Fruit fly (Drosophila melanogaster) whole organism, embryonic: ENCODE data around the gene SKIP.

Source experiments
- ATbp ChIP-seq: fragments of 200-800 bp; sonication (Bioruptor generic); optimal IDR thresholded peaks from 2 replicates; lab custom pipeline; 2017; ENCODE audit warnings: missing biosample characterization, mild to moderate bottlenecking, missing genetic modification characterization, missing genetic modification reagents
- BEAF-32 ChIP-seq: fragments of 200-800 bp; sonication (Bioruptor generic); optimal IDR thresholded peaks from 3 replicates; lab custom pipeline; 2017; ENCODE audit warnings: missing biosample characterization, missing genetic modification characterization, mild to moderate bottlenecking, moderate library complexity, missing genetic modification reagents
- CG10209 ChIP-seq: fragments of 200-800 bp; sonication (Bioruptor generic); optimal IDR thresholded peaks from 3 replicates; lab custom pipeline; 2017; ENCODE audit warnings: missing biosample characterization, mild to moderate bottlenecking, missing genetic modification characterization, missing genetic modification reagents
- CG10654 ChIP-seq: fragments of 200-800 bp; sonication (Bioruptor generic); optimal IDR thresholded peaks from 2 replicates; lab custom pipeline; 2016; ENCODE audit warnings: missing biosample characterization, missing genetic modification characterization
- CG10979 ChIP-seq: fragments of 200-800 bp; sonication (Bioruptor generic); optimal IDR thresholded peaks from 2 replicates; lab custom pipeline; 2018; ENCODE audit warnings: missing biosample characterization, mild to moderate bottlenecking, missing genetic modification characterization, moderate library complexity
- CG12299 ChIP-seq: fragments of 200-800 bp; sonication (Bioruptor generic); optimal IDR thresholded peaks from 2 replicates; lab custom pipeline; 2018; ENCODE audit warnings: missing biosample characterization, mild to moderate bottlenecking, missing genetic modification characterization
- CG15011 ChIP-seq: fragments of 200-800 bp; sonication (Bioruptor generic); optimal IDR thresholded peaks from 3 replicates; lab custom pipeline; 2018; ENCODE audit warnings: missing biosample characterization, mild to moderate bottlenecking, missing genetic modification characterization
- CG18262 ChIP-seq: fragments of 200-800 bp; optimal IDR thresholded peaks from 3 replicates; lab custom pipeline; 2019; ENCODE audit warnings: missing biosample characterization, mild to moderate bottlenecking, missing genetic modification characterization, moderate library complexity
- CG18599 ChIP-seq: fragments of 200-800 bp; sonication (Bioruptor generic); optimal IDR thresholded peaks from 3 replicates; lab custom pipeline; 2017; ENCODE audit warnings: missing biosample characterization, missing genetic modification characterization, mild to moderate bottlenecking, moderate library complexity, missing genetic modification reagents
- CG32772 ChIP-seq: fragments of 200-800 bp; sonication (Bioruptor generic); IDR thresholded peaks from 2 replicates; pipeline ENCODE4 v1.3.6; 2022; ENCODE audit warnings: missing biosample characterization, missing genetic modification characterization
- CG3726 ChIP-seq: fragments of 200-800 bp; sonication (Bioruptor generic); IDR thresholded peaks from 3 replicates; pipeline ENCODE4, ENCODE4 v1.3.6; 2022; ENCODE audit warnings: missing biosample characterization, missing genetic modification characterization
- CG7839 ChIP-seq: fragments of 200-800 bp; sonication (Bioruptor generic); optimal IDR thresholded peaks from 3 replicates; lab custom pipeline; 2018; ENCODE audit warnings: missing biosample characterization, mild to moderate bottlenecking, missing genetic modification characterization, moderate library complexity
- CG9797 ChIP-seq: fragments of 200-800 bp; sonication (Bioruptor generic); optimal IDR thresholded peaks from 3 replicates; lab custom pipeline; 2018; ENCODE audit warnings: missing biosample characterization, mild to moderate bottlenecking, missing genetic modification characterization
- Camta ChIP-seq: fragments of 200-800 bp; sonication (Bioruptor generic); optimal IDR thresholded peaks from 2 replicates; lab custom pipeline; 2016; ENCODE audit warnings: missing biosample characterization, missing genetic modification characterization
- Dll ChIP-seq: fragments of 200-800 bp; sonication (Bioruptor generic); IDR thresholded peaks from 4 replicates; pipeline ENCODE4 v1.3.6; 2022; ENCODE audit warnings: missing biosample characterization, missing genetic modification characterization; ENCODE audit not compliant: partially characterized antibody
- Doc2 ChIP-seq: fragments of 200-800 bp; sonication (Bioruptor generic); IDR thresholded peaks from 2 replicates; pipeline ENCODE4 v1.3.6; 2022; ENCODE audit warnings: missing biosample characterization, missing genetic modification characterization
- HmgZ ChIP-seq: fragments of 200-800 bp; sonication (Bioruptor generic); optimal IDR thresholded peaks from 2 replicates; lab custom pipeline; 2018; ENCODE audit warnings: missing biosample characterization, mild to moderate bottlenecking, missing genetic modification characterization
- Hmr ChIP-seq: fragments of 200-800 bp; sonication (Bioruptor generic); optimal IDR thresholded peaks from 3 replicates; lab custom pipeline; 2017; ENCODE audit warnings: mild to moderate bottlenecking, missing biosample characterization, missing genetic modification reagents, missing genetic modification characterization
- Hmx ChIP-seq: fragments of 200-800 bp; sonication (Bioruptor generic); optimal IDR thresholded peaks from 2 replicates; lab custom pipeline; 2016; ENCODE audit warnings: missing biosample characterization, missing genetic modification characterization
- Hr51 ChIP-seq, 2 experiments: fragments of 200-800 bp; sonication (Bioruptor generic); optimal IDR thresholded peaks; 2 replicates in 1 of 2; 3 replicates in 1 of 2; lab custom pipeline; 2016 to 2018; ENCODE audit warnings: missing biosample characterization in 2 of 2, missing genetic modification characterization in 2 of 2, mild to moderate bottlenecking in 1 of 2, moderate library complexity in 1 of 2
- Hsf ChIP-seq: fragments of 200-800 bp; sonication (Bioruptor generic); optimal IDR thresholded peaks from 3 replicates; lab custom pipeline; 2016; ENCODE audit warnings: missing biosample characterization, missing genetic modification characterization
- NFAT ChIP-seq: fragments of 200-800 bp; sonication (Bioruptor generic); IDR thresholded peaks from 2 replicates; pipeline ENCODE4 v1.3.6; 2022; ENCODE audit warnings: missing biosample characterization, missing genetic modification characterization
- Oli ChIP-seq: fragments of 200-800 bp; sonication (Bioruptor generic); optimal IDR thresholded peaks from 2 replicates; lab custom pipeline; 2018; ENCODE audit warnings: missing biosample characterization, mild to moderate bottlenecking, missing genetic modification characterization, moderate library complexity
- Optix ChIP-seq: fragments of 200-800 bp; sonication (Bioruptor generic); IDR thresholded peaks from 3 replicates; pipeline ENCODE4 v1.3.6; 2022; ENCODE audit warnings: missing biosample characterization, missing genetic modification characterization
- Side ChIP-seq: fragments of 200-800 bp; sonication (Bioruptor generic); optimal IDR thresholded peaks from 2 replicates; lab custom pipeline; 2016; ENCODE audit warnings: missing biosample characterization, missing genetic modification characterization
- Ssrp ChIP-seq: fragments of 200-800 bp; sonication (Bioruptor generic); optimal IDR thresholded peaks from 2 replicates; lab custom pipeline; 2018; ENCODE audit warnings: missing biosample characterization, mild to moderate bottlenecking, missing genetic modification characterization, moderate library complexity
- Stat92E ChIP-seq, 3 experiments: fragments of >200 bp in 2 of 3; fragments of 200-800 bp in 1 of 3; sonication (Bioruptor generic) in 1 of 3; optimal IDR thresholded peaks; 2 replicates each; lab custom pipeline; 2017 to 2019; ENCODE audit warnings: missing biosample characterization in 3 of 3, missing genetic modification characterization in 3 of 3, mild to moderate bottlenecking in 1 of 3, moderate library complexity in 1 of 3
- Taf1 ChIP-seq: fragments of 200-800 bp; sonication (Bioruptor generic); IDR thresholded peaks from 2 replicates; pipeline ENCODE4 v1.3.6; 2022; ENCODE audit warnings: missing biosample characterization, missing genetic modification characterization
- Xbp1 ChIP-seq: fragments of 200-800 bp; sonication (Bioruptor generic); optimal IDR thresholded peaks from 3 replicates; lab custom pipeline; 2016; ENCODE audit warnings: missing biosample characterization, mild to moderate bottlenecking, missing genetic modification characterization
- chinmo ChIP-seq: fragments of 200-800 bp; sonication (Bioruptor generic); IDR thresholded peaks from 4 replicates; pipeline ENCODE4 v1.3.6; 2022; ENCODE audit warnings: missing biosample characterization, missing genetic modification characterization; ENCODE audit not compliant: partially characterized antibody
- croc ChIP-seq: fragments of 200-800 bp; sonication (Bioruptor generic); conservative IDR thresholded peaks from 3 replicates; pipeline ENCODE4 v1.3.6; 2022; ENCODE audit warnings: missing biosample characterization, missing genetic modification characterization
- dmrt11E ChIP-seq: fragments of 200-800 bp; sonication (Bioruptor generic); optimal IDR thresholded peaks from 3 replicates; lab custom pipeline; 2018; ENCODE audit warnings: missing biosample characterization, mild to moderate bottlenecking, missing genetic modification characterization, moderate library complexity
- dysf ChIP-seq: fragments of 200-800 bp; sonication (Bioruptor generic); IDR thresholded peaks from 3 replicates; pipeline ENCODE4 v1.3.6; 2022; ENCODE audit warnings: missing biosample characterization, missing genetic modification characterization
- fd3F ChIP-seq: fragments of 200-800 bp; sonication (Bioruptor generic); optimal IDR thresholded peaks from 2 replicates; lab custom pipeline; 2018; ENCODE audit warnings: missing biosample characterization, mild to moderate bottlenecking, missing genetic modification characterization, moderate library complexity
- gcm ChIP-seq: fragments of 200-800 bp; sonication (Bioruptor generic); optimal IDR thresholded peaks from 2 replicates; lab custom pipeline; 2019; ENCODE audit warnings: missing biosample characterization, mild to moderate bottlenecking, missing genetic modification characterization, moderate library complexity
- gem ChIP-seq: fragments of 200-800 bp; sonication (Bioruptor generic); optimal IDR thresholded peaks from 2 replicates; lab custom pipeline; 2019; ENCODE audit warnings: missing biosample characterization, mild to moderate bottlenecking, missing genetic modification characterization, moderate library complexity
- grau ChIP-seq: fragments of 200-800 bp; optimal IDR thresholded peaks from 3 replicates; lab custom pipeline; 2019; ENCODE audit warnings: missing biosample characterization, mild to moderate bottlenecking, missing genetic modification characterization, moderate library complexity
- gsb ChIP-seq: fragments of 200-800 bp; sonication (Bioruptor generic); IDR thresholded peaks from 2 replicates; pipeline ENCODE4 v1.3.6; 2022; ENCODE audit warnings: missing biosample characterization, missing genetic modification characterization
- jigr1 ChIP-seq: fragments of 200-800 bp; sonication (Bioruptor generic); IDR thresholded peaks from 3 replicates; pipeline ENCODE4 v1.3.6; 2022; ENCODE audit warnings: missing biosample characterization, missing genetic modification characterization
- mld ChIP-seq: fragments of 200-800 bp; sonication (Bioruptor generic); IDR thresholded peaks from 3 replicates; pipeline ENCODE4 v1.3.6; 2022; ENCODE audit warnings: missing biosample characterization, missing genetic modification characterization; ENCODE audit not compliant: partially characterized antibody
- prd ChIP-seq, 3 experiments: fragments of >200 bp in 2 of 3; fragments of 200-800 bp in 1 of 3; sonication (Bioruptor generic) in 1 of 3; optimal IDR thresholded peaks in 2 of 3; IDR thresholded peaks in 1 of 3; 2 replicates in 2 of 3; 3 replicates in 1 of 3; pipeline versions ENCODE4 v1.3.6 to Lab custom; 2017 to 2022; ENCODE audit warnings: missing biosample characterization in 1 of 3, missing genetic modification characterization in 1 of 3
- salm ChIP-seq: fragments of 200-800 bp; sonication (Bioruptor generic); optimal IDR thresholded peaks from 2 replicates; lab custom pipeline; 2018; ENCODE audit warnings: missing biosample characterization, mild to moderate bottlenecking, missing genetic modification characterization
- twi ChIP-seq: fragments of 200-800 bp; optimal IDR thresholded peaks from 2 replicates; lab custom pipeline; 2019; ENCODE audit warnings: missing biosample characterization, mild to moderate bottlenecking, missing genetic modification characterization, moderate library complexity
- unc-4 ChIP-seq: fragments of 200-800 bp; sonication (Bioruptor generic); IDR thresholded peaks from 2 replicates; pipeline ENCODE4 v1.3.6; 2022; ENCODE audit warnings: missing biosample characterization, missing genetic modification characterization; ENCODE audit not compliant: partially characterized antibody

Gene SKIP

dm6 chr3R:22195411-22196155 is 62.0 kb downstream of the SKIP start (continued):
- TF ChIP-seq dysf (GFP tag; lab: Robert Waterston, UW), result 0 out of 3 replicates have a peak, but pooled peaks have one; percentile 16
- no peak for TF ChIP-seq Doc2 (GFP tag; lab: Robert Waterston, UW)
- no peak for TF ChIP-seq HmgZ (tag; lab: Kevin White, UChicago)
- no peak for TF ChIP-seq CG12299
- peak; percentile 87 for TF ChIP-seq gcm
- TF ChIP-seq Optix (GFP tag; lab: Robert Waterston, UW), result no peak
- no peak for TF ChIP-seq CG10654 (GFP tag; lab: Kevin White, UChicago)
- no peak for TF ChIP-seq croc
- TF ChIP-seq ATbp (GFP tag; lab: Kevin White, UChicago), result peak; percentile 1
- TF ChIP-seq Hmx (GFP tag; lab: Kevin White, UChicago), result no peak
- peak in 1 of 2 experiments; percentile 25 for TF ChIP-seq Hr51 (GFP tag; optimal IDR thresholded peaks at IDR 0.05; lab: Kevin White, UChicago)
- no peak for TF ChIP-seq Dll (GFP tag; lab: Robert Waterston, UW)
- no peak for TF ChIP-seq Camta (GFP tag; lab: Kevin White, UChicago)
- peak; percentile 29 for TF ChIP-seq CG7839 (tag; lab: Kevin White, UChicago)
- peak; percentile 23 for TF ChIP-seq Oli (tag; lab: Kevin White, UChicago)
- peak; percentile 14 for TF ChIP-seq Xbp1
- no peak for TF ChIP-seq prd (optimal IDR thresholded peaks at IDR 0.05; lab: Kevin White, UChicago)
- peak; percentile 62; the same call in 2 of the 3 replicates for TF ChIP-seq prd (GFP tag; IDR thresholded peaks at IDR 0.05; lab: Robert Waterston, UW)
- no peak for TF ChIP-seq dmrt11E (tag; lab: Kevin White, UChicago)
- TF ChIP-seq twi (tag; lab: Kevin White, UChicago), result no peak
- peak; percentile 1 for TF ChIP-seq Ssrp (tag; lab: Kevin White, UChicago)
- no peak for TF ChIP-seq fd3F (GFP tag; lab: Kevin White, UChicago)
- TF ChIP-seq CG18599 (GFP tag; lab: Kevin White, UChicago), result no peak
- no peak for TF ChIP-seq salm (tag; lab: Kevin White, UChicago)
- TF ChIP-seq Stat92E (GFP tag; optimal IDR thresholded peaks at IDR 0.05; lab: Kevin White, UChicago), result no peak
- no peak for TF ChIP-seq CG15011 (GFP tag; lab: Kevin White, UChicago)
- TF ChIP-seq unc-4, result no peak
- TF ChIP-seq chinmo (GFP tag; lab: Robert Waterston, UW), result no peak
- TF ChIP-seq CG10209, result no peak
- no peak for TF ChIP-seq gsb
- no peak for TF ChIP-seq BEAF-32 (GFP tag; lab: Kevin White, UChicago)
- no peak for TF ChIP-seq CG3726 (GFP tag; lab: Robert Waterston, UW)
- peak; percentile 43 for TF ChIP-seq gem (tag; lab: Kevin White, UChicago)
- peak; percentile 36 for TF ChIP-seq CG10979
- TF ChIP-seq Hsf, result peak; percentile 1
- peak; percentile 17 for TF ChIP-seq CG18262 (tag; lab: Kevin White, UChicago)
- TF ChIP-seq CG9797, result no peak
- TF ChIP-seq Side (GFP tag; lab: Kevin White, UChicago), result no peak
- peak; percentile 48; the same call in 1 of the 2 replicates for TF ChIP-seq CG32772
- TF ChIP-seq mld (GFP tag; lab: Robert Waterston, UW), result no peak
- TF ChIP-seq NFAT (GFP tag; lab: Robert Waterston, UW), result no peak
- no peak for TF ChIP-seq grau (tag; lab: Kevin White, UChicago)
- no peak for TF ChIP-seq Taf1 (GFP tag; lab: Robert Waterston, UW)
- no peak for TF ChIP-seq Hmr (GFP tag; lab: Kevin White, UChicago)
- TF ChIP-seq jigr1 (GFP tag; lab: Robert Waterston, UW), result no peak
